Fruit fly (Drosophila melanogaster): ENCODE measurements around the gene PIG-T.

dm6 chrX:8416956-8417355, 9.9 kb upstream of the PIG-T start:
- no peak for TF ChIP-seq pan (optimal IDR thresholded peaks at IDR 0.05)
- TF ChIP-seq Dll (optimal IDR thresholded peaks at IDR 0.05) = no peak
- TF ChIP-seq usp (GFP tag; optimal IDR thresholded peaks at IDR 0.05) = no peak
- no peak for TF ChIP-seq CG8478 (optimal IDR thresholded peaks at IDR 0.05)
- TF ChIP-seq EcR (GFP tag; optimal IDR thresholded peaks at IDR 0.05) = no peak
- TF ChIP-seq psq (optimal IDR thresholded peaks at IDR 0.05) = no peak

Data from whole organism.